Worm (Caenorhabditis elegans) whole organism, L3 larva: ENCODE data around the gene ZK1307.8.

ENCODE experiments used
- ZK546.5 ChIP-seq: sonication (generic microtip); optimal IDR thresholded peaks from 2 replicates; lab custom pipeline; 2017; ENCODE audit warnings: missing biosample characterization, missing genetic modification characterization
- aly-2 ChIP-seq: fragments of 150-350 bp; optimal IDR thresholded peaks from 2 replicates; lab custom pipeline; 2014; ENCODE audit warnings: missing biosample characterization, missing genetic modification characterization
- ama-1 ChIP-seq: fragments of 150-350 bp; optimal IDR thresholded peaks from 2 replicates; lab custom pipeline; 2018
- ceh-82 ChIP-seq: fragments of 150-350 bp; optimal IDR thresholded peaks from 2 replicates; lab custom pipeline; 2014; ENCODE audit warnings: missing biosample characterization, missing genetic modification characterization
- egl-27 ChIP-seq: sonication (generic microtip); optimal IDR thresholded peaks from 4 replicates; lab custom pipeline; 2017; ENCODE audit warnings: missing biosample characterization, missing genetic modification reagents, missing genetic modification characterization
- fkh-10 ChIP-seq: sonication (generic microtip); optimal IDR thresholded peaks from 2 replicates; lab custom pipeline; 2017; ENCODE audit warnings: missing biosample characterization, missing genetic modification reagents, missing genetic modification characterization
- lin-39 ChIP-seq: fragments of 150-350 bp; optimal IDR thresholded peaks from 2 replicates; lab custom pipeline; 2018; ENCODE audit warnings: missing biosample characterization, missing genetic modification reagents, missing genetic modification characterization
- nfya-1 ChIP-seq: sonication (generic microtip); optimal IDR thresholded peaks from 2 replicates; lab custom pipeline; 2017; ENCODE audit warnings: missing genetic modification characterization, mild to moderate bottlenecking, missing compliant biosample characterization, antibody characterized with exemption, moderate library complexity; ENCODE audit not compliant: insufficient read depth
- snpc-4 ChIP-seq: fragments of 150-350 bp; optimal IDR thresholded peaks from 2 replicates; lab custom pipeline; 2014; ENCODE audit warnings: missing biosample characterization, missing genetic modification characterization
- unc-39 ChIP-seq: sonication (generic microtip); optimal IDR thresholded peaks from 4 replicates; lab custom pipeline; 2017; ENCODE audit warnings: missing biosample characterization, missing genetic modification characterization
- ztf-11 ChIP-seq: fragments of 150-350 bp; optimal IDR thresholded peaks from 2 replicates; lab custom pipeline; 2014; ENCODE audit warnings: missing biosample characterization, missing genetic modification characterization

ce11 chrII:9618759-9619158 lies 5.7 kb upstream of the ZK1307.8 start:
- TF ChIP-seq ZK546.5 (tag; lab: Kevin White, UChicago) (no peak), ama-1 (lab: Kevin White, UChicago) (peak; percentile 42), unc-39 (tag; lab: Kevin White, UChicago) (no peak), egl-27 (tag; lab: Kevin White, UChicago) (no peak), aly-2 (no peak), lin-39 (tag; lab: Kevin White, UChicago) (no peak), fkh-10 (no peak), snpc-4 (tag; lab: Kevin White, UChicago) (no peak), ceh-82 (tag; lab: Kevin White, UChicago) (no peak), nfya-1 (tag; lab: Kevin White, UChicago) (no peak), ztf-11 (tag; lab: Kevin White, UChicago) (no peak)
